Worm (Caenorhabditis elegans) whole organism, L1 larva: Measurements from ENCODE around the gene aco-1.

Source experiments
- aly-2 ChIP-seq: fragments of 150-350 bp; optimal IDR thresholded peaks from 2 replicates; lab custom pipeline; 2014; ENCODE audit warnings: missing biosample characterization, missing genetic modification characterization
- ama-1 ChIP-seq: fragments of 150-350 bp; optimal IDR thresholded peaks from 2 replicates; lab custom pipeline; 2014
- blmp-1 ChIP-seq: fragments of 150-350 bp; optimal IDR thresholded peaks from 2 replicates; lab custom pipeline; 2014; ENCODE audit warnings: missing biosample characterization, missing genetic modification characterization
- ceh-63 ChIP-seq: fragments of 200-800 bp; sonication (Bioruptor generic); optimal IDR thresholded peaks from 2 replicates; lab custom pipeline; 2018; ENCODE audit warnings: mild to moderate bottlenecking, missing genetic modification characterization, missing compliant biosample characterization
- ceh-88 ChIP-seq: fragments of 200-800 bp; sonication (Bioruptor generic); IDR thresholded peaks from 2 replicates; pipeline ENCODE4 v1.3.6; 2022; ENCODE audit warnings: missing genetic modification characterization, missing compliant biosample characterization
- lin-15B ChIP-seq: fragments of 150-350 bp; sonication (generic microtip); optimal IDR thresholded peaks from 3 replicates; lab custom pipeline; 2014; ENCODE audit warnings: missing biosample characterization, missing genetic modification characterization
- nhr-11 ChIP-seq: fragments of 150-350 bp; optimal IDR thresholded peaks from 2 replicates; lab custom pipeline; 2014; ENCODE audit warnings: missing biosample characterization, missing genetic modification characterization
- pag-3 ChIP-seq: sonication (generic microtip); optimal IDR thresholded peaks from 2 replicates; lab custom pipeline; 2017; ENCODE audit warnings: missing genetic modification characterization, mild to moderate bottlenecking, missing compliant biosample characterization, antibody characterized with exemption, borderline replicate concordance; ENCODE audit not compliant: insufficient read depth
- skn-1 ChIP-seq: fragments of 150-350 bp; optimal IDR thresholded peaks from 2 replicates; lab custom pipeline; 2014; ENCODE audit warnings: missing biosample characterization, missing genetic modification characterization
- unc-62 ChIP-seq: fragments of 150-350 bp; optimal IDR thresholded peaks from 2 replicates; lab custom pipeline; 2014; ENCODE audit warnings: missing biosample characterization, missing genetic modification reagents, missing genetic modification characterization

- TF ChIP-seq unc-62 (GFP tag; lab: Kevin White, UChicago) (no peak), ama-1 (lab: Kevin White, UChicago) (no peak), nhr-11 (tag; lab: Kevin White, UChicago) (no peak), ceh-63 (no peak), skn-1 (tag; lab: Kevin White, UChicago) (no peak), lin-15B (tag; lab: Kevin White, UChicago) (no peak), ceh-88 (GFP tag; lab: Robert Waterston, UW) (no peak), aly-2 (tag; lab: Kevin White, UChicago) (no peak), blmp-1 (no peak), pag-3 (tag; lab: Kevin White, UChicago) (no peak)
These were observed 46.2 kb downstream of the aco-1 start for ce11 chrX:11385916-11386315.
